Fruit fly (Drosophila melanogaster) S2 (cell line): ENCODE measurements around the gene TotA.

Experiments
- CG8478 ChIP-seq: fragments of >200 bp; optimal IDR thresholded peaks from 2 replicates; lab custom pipeline; 2018
- CTCF ChIP-seq, 2 experiments: fragments of >200 bp; optimal IDR thresholded peaks; 2 replicates each; lab custom pipeline; 2018

The TotA gene

dm6 chr3R:20837242-20837664 lies 33.6 kb upstream of the TotA start:
- TF ChIP-seq CG8478 (lab: Kevin White, UChicago) (no peak), CTCF (optimal IDR thresholded peaks at IDR 0.05; lab: Kevin White, UChicago) (no peak)

dm6 chr3R:20838787-20839186 lies 32.0 kb upstream of the TotA start:
- no peak for TF ChIP-seq CG8478 (lab: Kevin White, UChicago)

dm6 chr3R:20841840-20842239 lies 29.0 kb upstream of the TotA start, which contains the start of gene CG15695:
TSS of gene CG15695 (plus strand) at chr3R:20842140.
- no peak for TF ChIP-seq CTCF (optimal IDR thresholded peaks at IDR 0.05; lab: Kevin White, UChicago)
- TF ChIP-seq CG8478 (lab: Kevin White, UChicago): no peak

dm6 chr3R:20845493-20845892 lies 25.3 kb upstream of the TotA start:
- TF ChIP-seq CTCF (optimal IDR thresholded peaks at IDR 0.05; lab: Kevin White, UChicago) (no peak), CG8478 (lab: Kevin White, UChicago) (no peak)

- no peak for TF ChIP-seq CTCF (optimal IDR thresholded peaks at IDR 0.05; lab: Kevin White, UChicago)
- no peak for TF ChIP-seq CG8478 (lab: Kevin White, UChicago)
Observed at dm6 chr3R:20846316-20846715, 24.5 kb upstream of the TotA start.

dm6 chr3R:20846768-20847167 lies 24.1 kb upstream of the TotA start, which contains the start of gene CG15696:
TSS of gene CG15696 (plus strand) at chr3R:20847068.
- no peak for TF ChIP-seq CTCF (optimal IDR thresholded peaks at IDR 0.05; lab: Kevin White, UChicago)
- TF ChIP-seq CG8478 (lab: Kevin White, UChicago): no peak

dm6 chr3R:20850395-20851039 lies 20.3 kb upstream of the TotA start, which contains the start of gene RpS30:
TSS of gene RpS30 (plus strand) at chr3R:20850516.
- TF ChIP-seq CTCF (optimal IDR thresholded peaks at IDR 0.05; lab: Kevin White, UChicago) (peak; percentile 39 to 41), CG8478 (lab: Kevin White, UChicago) (no peak)

dm6 chr3R:20859845-20860244 lies 11.0 kb upstream of the TotA start, which contains the start of gene Ir93a:
TSS of gene Ir93a (minus strand) at chr3R:20859945.
- TF ChIP-seq CG8478 (lab: Kevin White, UChicago) (no peak), CTCF (optimal IDR thresholded peaks at IDR 0.05; lab: Kevin White, UChicago) (no peak)

dm6 chr3R:20866204-20866603 lies 4.6 kb upstream of the TotA start, which contains the start of gene KaiR1D:
TSS of gene KaiR1D (minus strand) at chr3R:20866231.
- TF ChIP-seq CG8478 (lab: Kevin White, UChicago) (no peak), CTCF (optimal IDR thresholded peaks at IDR 0.05; lab: Kevin White, UChicago) (no peak)

- TF ChIP-seq CTCF (optimal IDR thresholded peaks at IDR 0.05; lab: Kevin White, UChicago) (no peak), CG8478 (lab: Kevin White, UChicago) (no peak)
Observed at dm6 chr3R:20872688-20873087, 1.9 kb downstream of the TotA start, which contains the start of gene TotC. TSS of gene TotC (plus strand) at chr3R:20872988.

dm6 chr3R:20873638-20874037 lies 2.8 kb downstream of the TotA start, which contains the start of gene TotB:
TSS of gene TotB (plus strand) at chr3R:20873938.
- TF ChIP-seq CG8478 (lab: Kevin White, UChicago) (no peak), CTCF (optimal IDR thresholded peaks at IDR 0.05; lab: Kevin White, UChicago) (no peak)

dm6 chr3R:20876680-20877079 lies 5.8 kb downstream of the TotA start:
- TF ChIP-seq CG8478 (lab: Kevin White, UChicago) (no peak), CTCF (optimal IDR thresholded peaks at IDR 0.05; lab: Kevin White, UChicago) (no peak)

- no peak for TF ChIP-seq CTCF (optimal IDR thresholded peaks at IDR 0.05; lab: Kevin White, UChicago)
- TF ChIP-seq CG8478 (lab: Kevin White, UChicago): no peak
Observed at dm6 chr3R:20877436-20877835, 6.6 kb downstream of the TotA start, which contains the start of gene TotZ. TSS of gene TotZ (plus strand) at chr3R:20877736.

dm6 chr3R:20890505-20890904 lies 19.7 kb downstream of the TotA start:
- TF ChIP-seq CG8478 (lab: Kevin White, UChicago): no peak
- TF ChIP-seq CTCF (optimal IDR thresholded peaks at IDR 0.05; lab: Kevin White, UChicago): no peak

- TF ChIP-seq CTCF (optimal IDR thresholded peaks at IDR 0.05; lab: Kevin White, UChicago) (no peak), CG8478 (lab: Kevin White, UChicago) (no peak)
Observed at dm6 chr3R:20890920-20891319, 20.1 kb downstream of the TotA start.

- TF ChIP-seq CG8478 (lab: Kevin White, UChicago) (no peak), CTCF (optimal IDR thresholded peaks at IDR 0.05; lab: Kevin White, UChicago) (no peak)
Observed at dm6 chr3R:20891495-20891894, 20.7 kb downstream of the TotA start.
